Worm (Caenorhabditis elegans): ENCODE results near the gene Y82E9BR.17.

DNA sequence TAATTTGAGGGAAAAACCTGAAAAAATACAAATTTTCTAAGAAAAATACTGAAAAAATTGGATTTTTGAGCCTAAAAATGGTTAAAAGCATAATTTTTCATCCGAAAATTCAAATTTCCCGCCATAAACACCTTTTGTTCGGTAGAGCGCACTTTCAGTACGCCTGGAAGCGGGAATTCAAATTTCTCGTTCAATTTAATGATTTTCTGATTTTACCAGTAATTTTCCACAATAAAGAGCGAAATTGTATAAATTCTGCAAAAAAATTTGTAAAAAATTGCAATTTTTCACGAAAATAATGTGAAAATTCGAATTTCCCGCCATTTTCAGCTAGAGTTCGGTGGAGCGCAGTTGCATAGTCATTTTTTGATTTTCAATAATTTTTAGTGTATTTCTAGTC is 27.1 kb downstream of the Y82E9BR.17 start:
- TF ChIP-seq ztf-23 (GFP tag; IDR thresholded peaks at IDR 0.05) (no peak), cog-1 (tag; optimal IDR thresholded peaks at IDR 0.05) (no peak), med-1 (GFP tag; optimal IDR thresholded peaks at IDR 0.05; ENCODE audit: insufficient read depth) (no peak), klf-2 (GFP tag; conservative IDR thresholded peaks at IDR 0.05) (no peak), flt-1 (GFP tag; IDR thresholded peaks at IDR 0.05) (no peak), tab-1 (GFP tag; IDR thresholded peaks at IDR 0.05) (no peak), ref-1 (GFP tag; conservative IDR thresholded peaks at IDR 0.05) (no peak), T22C8.4 (GFP tag; IDR thresholded peaks at IDR 0.05) (no peak)
